Fruit fly (Drosophila melanogaster) S2 (cell line): ENCODE results near the gene RhoGAP18B.

Source experiments
- CG8478 ChIP-seq: fragments of >200 bp; optimal IDR thresholded peaks from 2 replicates; lab custom pipeline; 2018
- CTCF ChIP-seq, 2 experiments: fragments of >200 bp; optimal IDR thresholded peaks; 2 replicates each; lab custom pipeline; 2018

DNA sequence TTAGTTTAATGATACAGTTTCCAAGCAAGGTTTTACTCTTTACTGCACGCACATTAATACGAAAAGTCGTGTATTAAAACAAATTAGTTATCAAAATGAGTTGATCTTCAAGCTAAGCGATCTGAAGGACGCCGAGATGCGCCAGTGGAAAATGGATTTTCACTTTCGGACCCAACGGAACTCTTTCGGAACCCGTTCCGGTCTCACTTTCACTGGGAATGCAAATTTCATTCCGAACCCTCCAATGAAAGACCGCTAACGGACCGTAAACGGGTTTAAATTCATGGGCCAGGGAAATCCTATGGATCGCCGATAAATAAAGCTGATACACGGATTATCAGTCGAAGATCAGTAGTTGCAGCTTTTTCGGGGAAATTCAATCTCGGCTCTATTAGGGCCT, 3.4 kb downstream of the RhoGAP18B start:
- TF ChIP-seq CTCF (optimal IDR thresholded peaks at IDR 0.05; lab: Kevin White, UChicago) (no peak), CG8478 (lab: Kevin White, UChicago) (no peak)
